Fruit fly (Drosophila melanogaster): ENCODE measurements around the gene CG15536.

CG15536 gene

dm6 chr3R:30450224-30450623 is 25.3 kb upstream of the CG15536 start:
- TF ChIP-seq CG8478 (optimal IDR thresholded peaks at IDR 0.05) = no peak
- no peak for TF ChIP-seq CTCF (optimal IDR thresholded peaks at IDR 0.05)

dm6 chr3R:30449446-30449845 is 24.5 kb upstream of the CG15536 start:
- TF ChIP-seq CG8478 (optimal IDR thresholded peaks at IDR 0.05) (no peak), CTCF (optimal IDR thresholded peaks at IDR 0.05) (no peak)

dm6 chr3R:30444946-30445345 is 20.0 kb upstream of the CG15536 start, which contains the start of gene Osi23:
Gene Osi23 (minus strand): TSS chr3R:30445046.
- no peak for TF ChIP-seq CTCF (optimal IDR thresholded peaks at IDR 0.05)
- no peak for TF ChIP-seq CG8478 (optimal IDR thresholded peaks at IDR 0.05)

dm6 chr3R:30443549-30444133 is 18.7 kb upstream of the CG15536 start, which contains the start of gene CG15537:
Gene CG15537 (minus strand): TSS chr3R:30443599.
- TF ChIP-seq CTCF (optimal IDR thresholded peaks at IDR 0.05) (no peak), CG8478 (optimal IDR thresholded peaks at IDR 0.05) (no peak)

- TF ChIP-seq CTCF (optimal IDR thresholded peaks at IDR 0.05) (no peak), CG8478 (optimal IDR thresholded peaks at IDR 0.05) (no peak)
These were observed 6.5 kb upstream of the CG15536 start, which contains the start of gene CG15534 for dm6 chr3R:30431258-30432114. Gene CG15534 (plus strand): TSS chr3R:30432064.

dm6 chr3R:30428459-30428858 is 3.5 kb upstream of the CG15536 start, which contains the start of gene CG15533:
Gene CG15533 (plus strand): TSS chr3R:30428820.
- no peak for TF ChIP-seq CG8478 (optimal IDR thresholded peaks at IDR 0.05)
- no peak for TF ChIP-seq CTCF (optimal IDR thresholded peaks at IDR 0.05)

dm6 chr3R:30427805-30428359 is 2.9 kb upstream of the CG15536 start, which contains the start of gene CG2218:
Gene CG2218 (minus strand): TSS chr3R:30428276.
- TF ChIP-seq CG8478 (optimal IDR thresholded peaks at IDR 0.05) = no peak
- peak; percentile 1 to 44 for TF ChIP-seq CTCF (optimal IDR thresholded peaks at IDR 0.05)

dm6 chr3R:30426626-30427025 is 1.7 kb upstream of the CG15536 start:
- TF ChIP-seq CTCF (optimal IDR thresholded peaks at IDR 0.05) = no peak
- no peak for TF ChIP-seq CG8478 (optimal IDR thresholded peaks at IDR 0.05)

dm6 chr3R:30425622-30426021 is 660 bp upstream of the CG15536 start:
- no peak for TF ChIP-seq CG8478 (optimal IDR thresholded peaks at IDR 0.05)
- TF ChIP-seq CTCF (optimal IDR thresholded peaks at IDR 0.05) = no peak

- TF ChIP-seq CG8478 (optimal IDR thresholded peaks at IDR 0.05) = no peak
- peak in 1 of 2 experiments; percentile 42 for TF ChIP-seq CTCF (optimal IDR thresholded peaks at IDR 0.05)
These were observed 1.3 kb downstream of the CG15536 start, which contains the start of the genes CG15535 and mRpS18C for dm6 chr3R:30423695-30424094. Gene CG15535 (minus strand): TSS chr3R:30423929. Gene mRpS18C (plus strand): TSS chr3R:30423974.

dm6 chr3R:30422871-30423270 is 2.1 kb downstream of the CG15536 start, which contains the start of the genes CG2217 and CG42740:
Gene CG2217 (minus strand): TSS chr3R:30422971.
Gene CG42740 (minus strand): TSS chr3R:30422971.
- no peak for TF ChIP-seq CG8478 (optimal IDR thresholded peaks at IDR 0.05)
- TF ChIP-seq CTCF (optimal IDR thresholded peaks at IDR 0.05) = no peak

dm6 chr3R:30419216-30419615 is 5.7 kb downstream of the CG15536 start:
- TF ChIP-seq CTCF (optimal IDR thresholded peaks at IDR 0.05) = no peak
- no peak for TF ChIP-seq CG8478 (optimal IDR thresholded peaks at IDR 0.05)

- no peak for TF ChIP-seq CG8478 (optimal IDR thresholded peaks at IDR 0.05)
- TF ChIP-seq CTCF (optimal IDR thresholded peaks at IDR 0.05) = no peak
These were observed 8.1 kb downstream of the CG15536 start for dm6 chr3R:30416765-30417274.

- TF ChIP-seq CG8478 (optimal IDR thresholded peaks at IDR 0.05) (no peak), CTCF (optimal IDR thresholded peaks at IDR 0.05) (no peak)
These were observed 11.2 kb downstream of the CG15536 start for dm6 chr3R:30413795-30414194.

dm6 chr3R:30406482-30406881 is 18.5 kb downstream of the CG15536 start:
- no peak for TF ChIP-seq CTCF (optimal IDR thresholded peaks at IDR 0.05)
- no peak for TF ChIP-seq CG8478 (optimal IDR thresholded peaks at IDR 0.05)
